Worm (Caenorhabditis elegans): ENCODE data around the gene Y116A8A.7.

The Y116A8A.7 gene

DNA sequence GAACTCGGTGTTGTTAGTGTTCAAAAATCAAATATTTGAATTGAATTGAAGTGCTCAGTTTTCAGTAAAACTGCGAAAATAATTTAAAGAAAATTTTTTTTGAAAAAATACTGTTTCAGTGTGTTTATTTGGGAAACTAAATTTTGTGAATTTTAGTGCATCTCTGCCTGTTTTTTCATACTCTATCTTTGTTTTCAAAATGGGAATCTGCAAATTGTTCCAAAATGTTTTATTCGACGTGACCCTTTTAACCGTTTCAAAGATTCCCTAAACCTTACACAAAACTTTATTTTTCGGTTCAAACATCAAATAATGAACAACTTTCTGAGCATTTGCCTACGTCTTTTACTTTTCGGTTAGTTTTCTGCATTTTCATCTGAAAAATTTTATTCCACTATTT lies at the start of gene Y116A8A.7:
Gene Y116A8A.7, plus strand, starts transcription at position 301 of the 400 bp plus-strand sequence.
- TF ChIP-seq nhr-129 (tag; optimal IDR thresholded peaks at IDR 0.05) = no peak
- no peak for TF ChIP-seq lin-39 (tag; optimal IDR thresholded peaks at IDR 0.05)
- no peak for TF ChIP-seq mdl-1 (tag; optimal IDR thresholded peaks at IDR 0.05)
- no peak for TF ChIP-seq nhr-77 (tag; optimal IDR thresholded peaks at IDR 0.05)
- TF ChIP-seq unc-39 (tag; optimal IDR thresholded peaks at IDR 0.05) = no peak
- no peak for TF ChIP-seq mab-5 (tag; optimal IDR thresholded peaks at IDR 0.05)
- TF ChIP-seq ztf-4 (tag; optimal IDR thresholded peaks at IDR 0.05) = no peak
- TF ChIP-seq dmd-4 (tag; optimal IDR thresholded peaks at IDR 0.05) = no peak

DNA sequence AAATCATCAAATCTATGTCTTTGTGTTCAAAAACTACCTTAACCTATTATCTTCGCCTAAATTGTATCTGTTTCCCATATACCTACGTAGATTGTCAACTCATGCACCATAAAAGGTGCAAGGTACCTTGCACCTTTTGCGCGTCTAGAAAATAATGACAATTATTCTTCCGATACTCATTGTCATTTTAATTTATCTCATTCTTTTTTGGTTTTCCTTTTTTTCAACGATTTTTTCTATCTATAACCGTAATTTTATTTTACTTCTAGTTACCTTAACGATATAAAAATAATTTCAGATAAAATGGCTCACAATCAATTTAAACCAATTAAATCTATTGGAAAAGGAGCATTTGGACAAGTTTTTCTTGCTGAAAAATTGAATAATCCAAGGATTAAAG lies 43.0 kb upstream of the Y116A8A.7 start, which contains the start of gene Y43D4A.6:
Gene Y43D4A.6, plus strand, starts transcription at position 301 of the 400 bp plus-strand sequence.
- TF ChIP-seq ceh-16 (tag; optimal IDR thresholded peaks at IDR 0.05) (no peak), R02D3.7 (tag; optimal IDR thresholded peaks at IDR 0.05) (no peak), F13H6.1 (tag; optimal IDR thresholded peaks at IDR 0.05) (no peak), gmeb-1 (tag; optimal IDR thresholded peaks at IDR 0.05) (no peak), lin-39 (tag; optimal IDR thresholded peaks at IDR 0.05) (no peak), nhr-21 (tag; optimal IDR thresholded peaks at IDR 0.05) (no peak)

DNA sequence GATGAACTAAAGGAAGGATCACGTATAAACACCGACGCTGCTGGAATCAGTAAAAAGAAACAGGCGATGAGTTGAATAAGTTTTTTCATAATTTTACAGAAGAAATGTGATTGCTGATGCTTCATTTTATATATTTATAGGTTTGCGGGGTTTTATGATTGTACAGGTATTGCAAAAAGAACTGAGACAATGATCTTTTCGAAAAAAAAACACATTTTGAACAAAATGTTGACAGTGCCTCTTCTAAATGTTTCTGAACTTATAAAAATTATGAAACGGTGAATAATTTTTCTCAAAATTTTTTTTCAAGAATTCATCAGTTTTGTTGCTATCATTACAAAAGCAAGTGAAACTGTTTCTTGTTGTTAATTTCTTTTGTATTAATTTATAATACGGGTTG lies 23.6 kb upstream of the Y116A8A.7 start, which contains the start of gene clec-193:
Gene clec-193, minus strand, starts transcription at position 101 of the 400 bp plus-strand sequence.
- TF ChIP-seq nhr-129 (tag; optimal IDR thresholded peaks at IDR 0.05) (no peak), aly-2 (tag; optimal IDR thresholded peaks at IDR 0.05) (no peak), nhr-237 (tag; optimal IDR thresholded peaks at IDR 0.05) (no peak), ztf-1 (GFP tag; conservative IDR thresholded peaks at IDR 0.05) (no peak), sma-3 (GFP tag; optimal IDR thresholded peaks at IDR 0.05) (no peak)

DNA sequence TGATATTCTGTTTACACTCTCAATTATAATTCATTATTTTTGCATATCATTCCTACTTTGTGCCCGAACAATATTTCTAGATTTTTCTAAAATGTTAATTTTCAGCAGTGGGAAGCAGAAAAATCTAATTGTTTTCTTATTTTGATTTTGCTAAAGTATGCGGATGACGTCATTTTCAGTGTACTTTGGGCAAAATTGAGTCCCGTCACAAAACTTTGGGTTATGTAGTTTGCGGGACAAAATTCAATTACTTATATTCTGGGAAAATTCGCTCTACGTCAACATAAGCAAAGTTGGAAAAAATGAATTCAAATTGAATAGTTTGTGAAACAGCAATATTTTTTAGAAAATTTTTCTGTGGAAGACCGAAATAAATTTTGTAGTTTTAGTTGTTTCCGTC lies 17.9 kb upstream of the Y116A8A.7 start:
- TF ChIP-seq elt-3 (tag; optimal IDR thresholded peaks at IDR 0.05) (no peak), alr-1 (tag; optimal IDR thresholded peaks at IDR 0.05) (no peak), ceh-16 (tag; optimal IDR thresholded peaks at IDR 0.05) (no peak), R02D3.7 (tag; optimal IDR thresholded peaks at IDR 0.05) (no peak)

DNA sequence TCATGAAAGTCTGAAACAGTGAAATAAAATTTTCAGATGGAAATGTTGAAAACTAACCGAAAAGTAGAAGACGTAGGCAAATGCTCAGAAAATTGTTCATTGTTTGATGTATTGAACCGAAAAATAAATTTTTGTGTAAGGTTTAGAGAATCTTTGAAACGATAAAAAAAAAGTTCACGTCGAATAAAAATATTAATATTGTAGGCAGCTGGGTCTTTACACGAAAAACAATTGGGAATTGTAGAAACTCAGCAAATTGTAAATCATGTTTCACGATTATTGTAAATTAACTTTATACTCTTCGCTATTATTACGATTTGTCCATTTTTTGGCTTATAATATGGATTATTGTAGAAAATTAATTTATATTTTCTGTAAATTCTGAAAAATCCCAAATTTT lies 16.2 kb upstream of the Y116A8A.7 start, which contains the start of gene Y116A8A.2:
Gene Y116A8A.2, minus strand, starts transcription at position 101 of the 400 bp plus-strand sequence.
- TF ChIP-seq dmd-4 (tag; optimal IDR thresholded peaks at IDR 0.05) (no peak), fos-1 (tag; optimal IDR thresholded peaks at IDR 0.05) (no peak), ztf-4 (tag; optimal IDR thresholded peaks at IDR 0.05) (no peak), aly-2 (tag; optimal IDR thresholded peaks at IDR 0.05) (no peak), nhr-6 (tag; optimal IDR thresholded peaks at IDR 0.05) (no peak)

DNA sequence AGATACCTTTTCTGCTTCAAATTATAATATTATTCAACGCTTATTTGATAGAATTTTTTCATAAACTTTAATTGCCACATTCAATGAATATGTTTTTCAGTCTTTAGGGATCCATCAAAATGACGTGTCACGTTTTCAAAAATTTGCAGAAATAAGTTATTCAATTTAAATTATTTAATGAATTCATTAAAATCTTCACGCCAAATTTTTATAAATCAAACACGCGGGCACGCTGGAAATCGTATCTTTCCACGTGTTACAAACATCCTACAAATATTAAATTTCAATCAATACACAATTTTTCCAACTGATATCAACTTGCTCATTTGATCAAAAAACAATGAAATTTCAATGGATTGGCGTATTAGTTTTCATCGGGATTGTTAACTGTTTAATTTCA lies 7.5 kb upstream of the Y116A8A.7 start, which contains the start of gene Y116A8A.4:
Gene Y116A8A.4, plus strand, starts transcription at position 301 of the 400 bp plus-strand sequence.
- TF ChIP-seq ZK546.5 (tag; optimal IDR thresholded peaks at IDR 0.05) = no peak
- TF ChIP-seq elt-1 (tag; optimal IDR thresholded peaks at IDR 0.05) = no peak
- no peak for TF ChIP-seq ztf-11 (tag; optimal IDR thresholded peaks at IDR 0.05)
- no peak for TF ChIP-seq C34F6.9 (tag; optimal IDR thresholded peaks at IDR 0.05)
- TF ChIP-seq skn-1 (tag; optimal IDR thresholded peaks at IDR 0.05) = no peak
- TF ChIP-seq lin-39 (tag; optimal IDR thresholded peaks at IDR 0.05) = no peak
- no peak for TF ChIP-seq ceh-16 (tag; optimal IDR thresholded peaks at IDR 0.05)
- TF ChIP-seq ceh-82 (tag; optimal IDR thresholded peaks at IDR 0.05) = no peak
- TF ChIP-seq ztf-1 (GFP tag; conservative IDR thresholded peaks at IDR 0.05) = no peak
- no peak for TF ChIP-seq nhr-237 (tag; optimal IDR thresholded peaks at IDR 0.05)
- TF ChIP-seq unc-62 (GFP tag; optimal IDR thresholded peaks at IDR 0.05) = no peak
- no peak for TF ChIP-seq unc-39 (tag; optimal IDR thresholded peaks at IDR 0.05)
- TF ChIP-seq lin-11 (tag; optimal IDR thresholded peaks at IDR 0.05) = no peak
- no peak for TF ChIP-seq ztf-4 (tag; optimal IDR thresholded peaks at IDR 0.05)
- TF ChIP-seq R02D3.7 (tag; optimal IDR thresholded peaks at IDR 0.05) = no peak

DNA sequence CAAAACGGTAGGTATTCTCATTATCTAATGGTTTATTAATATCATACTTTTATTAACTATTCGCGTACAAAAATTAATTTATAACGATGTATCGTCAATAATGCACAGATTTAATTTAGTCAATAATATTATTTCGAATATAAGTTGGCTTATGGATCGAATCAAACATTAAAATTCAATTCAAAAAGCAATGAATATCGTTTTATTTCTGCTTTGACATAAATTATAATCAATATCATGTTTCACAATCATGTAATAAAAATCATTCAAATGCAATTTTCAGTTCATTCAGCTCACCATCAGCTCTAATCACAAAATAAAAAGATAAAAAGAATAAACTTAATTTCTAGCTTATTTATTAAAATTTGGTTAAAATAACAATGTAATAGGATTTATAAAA lies 1.3 kb upstream of the Y116A8A.7 start, which contains the start of gene Y116A8A.6:
Gene Y116A8A.6, minus strand, starts transcription at position 101 of the 400 bp plus-strand sequence.
- TF ChIP-seq ztf-11 (tag; optimal IDR thresholded peaks at IDR 0.05) = no peak
- TF ChIP-seq fos-1 (tag; optimal IDR thresholded peaks at IDR 0.05) = no peak
- TF ChIP-seq mdl-1 (tag; optimal IDR thresholded peaks at IDR 0.05) = no peak
- TF ChIP-seq nhr-12 (tag; optimal IDR thresholded peaks at IDR 0.05) = no peak
